Fruit fly (Drosophila melanogaster): ENCODE results near the gene CG32069.

DNA sequence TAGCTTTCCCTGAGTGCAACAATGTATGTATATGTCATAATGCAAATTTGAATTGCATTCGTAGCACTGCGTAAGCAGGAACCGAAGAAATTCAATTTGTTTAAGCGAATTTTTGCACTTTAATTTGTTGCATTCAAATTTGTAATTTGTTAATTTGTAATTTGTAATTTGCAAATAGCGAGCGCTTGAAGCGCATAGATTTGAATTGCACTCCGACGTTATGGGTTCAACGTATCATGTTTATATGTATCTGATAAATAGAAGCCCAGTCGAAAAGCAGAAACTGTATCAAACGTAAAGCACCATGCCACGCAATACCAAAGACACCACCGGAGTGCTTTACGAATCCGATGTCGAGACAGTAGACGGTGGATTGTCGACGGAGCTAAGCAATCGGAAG, 39.2 kb downstream of the CG32069 start, which contains the start of gene Fad2:
- TF ChIP-seq Pif1A (GFP tag; optimal IDR thresholded peaks at IDR 0.05) = no peak
- no peak for TF ChIP-seq gl (tag; optimal IDR thresholded peaks at IDR 0.05)
- no peak for TF ChIP-seq fd96Ca (GFP tag; IDR thresholded peaks at IDR 0.05)
- no peak for TF ChIP-seq CG10348 (GFP tag; IDR thresholded peaks at IDR 0.05)
- no peak for TF ChIP-seq CG32121 (GFP tag; IDR thresholded peaks at IDR 0.05)
- TF ChIP-seq D1 (tag; optimal IDR thresholded peaks at IDR 0.05) = no peak
- TF ChIP-seq CG8301 (tag; optimal IDR thresholded peaks at IDR 0.05) = no peak
- no peak for TF ChIP-seq CG12605 (GFP tag; IDR thresholded peaks at IDR 0.05)
- no peak for TF ChIP-seq Snoo (tag; optimal IDR thresholded peaks at IDR 0.05)
- TF ChIP-seq EcR (GFP tag; optimal IDR thresholded peaks at IDR 0.05) = no peak
- TF ChIP-seq CG34367 (tag; optimal IDR thresholded peaks at IDR 0.05) = no peak
- no peak for TF ChIP-seq CG14655 (GFP tag; optimal IDR thresholded peaks at IDR 0.05)
- no peak for TF ChIP-seq Pif1B (GFP tag; optimal IDR thresholded peaks at IDR 0.05)
